Worm (Caenorhabditis elegans): ENCODE data around the gene unc-103.

DNA sequence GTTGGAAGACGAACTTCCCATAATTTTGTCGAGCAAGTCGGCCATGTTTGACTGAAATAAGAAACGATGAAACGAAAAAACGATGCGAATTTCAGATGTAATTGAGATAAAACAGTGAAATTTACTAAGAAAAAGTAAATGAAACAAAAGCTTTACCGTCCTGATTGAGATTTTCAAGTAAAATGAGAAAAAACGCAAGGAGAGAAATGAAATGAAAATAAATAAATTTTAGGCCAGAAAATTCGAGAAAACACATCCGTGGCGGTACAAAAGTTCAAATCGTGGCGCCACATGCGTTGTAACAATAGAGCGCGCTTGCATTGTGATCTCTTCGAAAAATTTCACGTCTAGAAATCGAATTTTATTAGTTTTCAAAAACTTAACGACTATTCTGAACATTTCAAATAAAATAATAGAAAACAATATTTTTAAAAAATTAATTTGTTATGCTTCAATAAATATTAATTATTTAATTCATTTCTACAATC, 61.0 kb downstream of the unc-103 start, which contains the start of the genes hrde-1 and C16C10.13:
- TF ChIP-seq mep-1 (tag; optimal IDR thresholded peaks at IDR 0.05): no peak
- no peak for TF ChIP-seq unc-130 (tag; optimal IDR thresholded peaks at IDR 0.05)
- no peak for TF ChIP-seq nhr-47 (tag; optimal IDR thresholded peaks at IDR 0.05)
- TF ChIP-seq snpc-4 (tag; optimal IDR thresholded peaks at IDR 0.05): no peak
- TF ChIP-seq pqm-1 (tag; optimal IDR thresholded peaks at IDR 0.05): no peak
- TF ChIP-seq ztf-11 (tag; optimal IDR thresholded peaks at IDR 0.05): no peak
- no peak for TF ChIP-seq lin-13 (GFP tag; optimal IDR thresholded peaks at IDR 0.05)
- no peak for TF ChIP-seq zag-1 (tag; optimal IDR thresholded peaks at IDR 0.05)
- no peak for TF ChIP-seq sptf-1 (tag; optimal IDR thresholded peaks at IDR 0.05)
- no peak for TF ChIP-seq zip-4 (GFP tag; optimal IDR thresholded peaks at IDR 0.05)
- TF ChIP-seq jun-1 (tag; optimal IDR thresholded peaks at IDR 0.05): no peak
- no peak for TF ChIP-seq egl-27 (tag; optimal IDR thresholded peaks at IDR 0.05)
- no peak for TF ChIP-seq irx-1 (tag; optimal IDR thresholded peaks at IDR 0.05)

Data from whole organism, L1 larva.